Fruit fly (Drosophila melanogaster) whole organism, adult: ENCODE measurements around the gene CG31064.

ENCODE experiments used
- CG11617 ChIP-seq: fragments of 200-800 bp; sonication (Bioruptor generic); optimal IDR thresholded peaks from 2 replicates; lab custom pipeline; 2017; ENCODE audit warnings: mild to moderate bottlenecking, missing biosample characterization, missing genetic modification reagents, missing genetic modification characterization
- CG12768 ChIP-seq: fragments of 200-800 bp; sonication (Bioruptor generic); optimal IDR thresholded peaks from 2 replicates; lab custom pipeline; 2017; ENCODE audit warnings: missing biosample characterization, missing genetic modification characterization, mild to moderate bottlenecking, moderate library complexity, missing genetic modification reagents
- CG14711 ChIP-seq: fragments of 200-800 bp; sonication (Bioruptor generic); optimal IDR thresholded peaks from 2 replicates; lab custom pipeline; 2018; ENCODE audit warnings: missing biosample characterization, mild to moderate bottlenecking, missing genetic modification characterization, moderate library complexity
- CG1620 ChIP-seq: fragments of 200-800 bp; sonication (Bioruptor generic); optimal IDR thresholded peaks from 2 replicates; lab custom pipeline; 2016; ENCODE audit warnings: missing biosample characterization, missing genetic modification characterization
- CG33017 ChIP-seq: fragments of 200-800 bp; sonication (Bioruptor generic); optimal IDR thresholded peaks from 2 replicates; lab custom pipeline; 2018; ENCODE audit warnings: missing biosample characterization, mild to moderate bottlenecking, missing genetic modification characterization, moderate library complexity
- CG5204 ChIP-seq: fragments of 200-800 bp; sonication (Bioruptor generic); optimal IDR thresholded peaks from 2 replicates; lab custom pipeline; 2016; ENCODE audit warnings: missing biosample characterization, missing genetic modification characterization
- CG7045 ChIP-seq: fragments of 200-800 bp; sonication (Bioruptor generic); optimal IDR thresholded peaks from 2 replicates; lab custom pipeline; 2017; ENCODE audit warnings: missing biosample characterization, mild to moderate bottlenecking, missing genetic modification characterization
- CG7101 ChIP-seq: fragments of 200-800 bp; sonication (Bioruptor generic); optimal IDR thresholded peaks from 2 replicates; lab custom pipeline; 2018; ENCODE audit warnings: missing biosample characterization, mild to moderate bottlenecking, missing genetic modification characterization, moderate library complexity
- Clk ChIP-seq: fragments of 200-800 bp; sonication (Bioruptor generic); optimal IDR thresholded peaks from 2 replicates; lab custom pipeline; 2017; ENCODE audit warnings: missing biosample characterization, missing genetic modification characterization
- Crg-1 ChIP-seq: fragments of 200-800 bp; sonication (Bioruptor generic); optimal IDR thresholded peaks from 2 replicates; lab custom pipeline; 2016; ENCODE audit warnings: missing biosample characterization, missing genetic modification characterization
- Hr96 ChIP-seq: fragments of 200-800 bp; sonication (Bioruptor generic); optimal IDR thresholded peaks from 2 replicates; lab custom pipeline; 2016; ENCODE audit warnings: missing biosample characterization, missing genetic modification characterization
- Mnt ChIP-seq: fragments of 200-800 bp; sonication (Bioruptor generic); optimal IDR thresholded peaks from 2 replicates; lab custom pipeline; 2016; ENCODE audit warnings: missing biosample characterization, mild to moderate bottlenecking, missing genetic modification characterization
- bab1 ChIP-seq: fragments of 200-800 bp; sonication (Bioruptor generic); optimal IDR thresholded peaks from 3 replicates; lab custom pipeline; 2019; ENCODE audit warnings: missing biosample characterization, mild to moderate bottlenecking, missing genetic modification characterization, moderate library complexity
- cic ChIP-seq: fragments of 200-800 bp; sonication (Bioruptor generic); optimal IDR thresholded peaks from 2 replicates; lab custom pipeline; 2017; ENCODE audit warnings: missing biosample characterization, mild to moderate bottlenecking, missing genetic modification characterization, moderate library complexity
- cnc ChIP-seq, 2 experiments: fragments of >200 bp; optimal IDR thresholded peaks; 2 replicates each; lab custom pipeline; 2017
- kay ChIP-seq: fragments of 200-800 bp; sonication (Bioruptor generic); peaks from one replicate; lab custom pipeline; 2016; ENCODE audit warnings: missing biosample characterization, missing genetic modification characterization, borderline replicate concordance
- ovo ChIP-seq: fragments of 200-800 bp; sonication (Bioruptor generic); optimal IDR thresholded peaks from 2 replicates; lab custom pipeline; 2016; ENCODE audit warnings: missing biosample characterization, missing genetic modification characterization
- pad ChIP-seq: fragments of 200-800 bp; sonication (Bioruptor generic); optimal IDR thresholded peaks from 3 replicates; lab custom pipeline; 2017; ENCODE audit warnings: missing biosample characterization, missing genetic modification characterization, mild to moderate bottlenecking, moderate library complexity, missing genetic modification reagents
- tj ChIP-seq: fragments of 200-800 bp; sonication (Bioruptor generic); optimal IDR thresholded peaks from 3 replicates; lab custom pipeline; 2017; ENCODE audit warnings: missing biosample characterization, mild to moderate bottlenecking, missing genetic modification characterization, moderate library complexity
- toe ChIP-seq: fragments of 200-800 bp; sonication (Bioruptor generic); optimal IDR thresholded peaks from 2 replicates; lab custom pipeline; 2016; ENCODE audit warnings: missing biosample characterization, missing genetic modification characterization

The CG31064 gene

dm6 chr3R:27244742-27245400 is 6.0 kb upstream of the CG31064 start, which contains the start of gene CG18766:
Gene CG18766, minus strand, starts transcription at chr3R:27245249.
- TF ChIP-seq tj (no peak), CG33017 (tag; lab: Kevin White, UChicago) (no peak), CG14711 (tag; lab: Kevin White, UChicago) (no peak), CG7101 (tag; lab: Kevin White, UChicago) (no peak), Clk (GFP tag; lab: Kevin White, UChicago) (no peak), Hr96 (peak; percentile 31), CG12768 (peak; percentile 30), bab1 (GFP tag; lab: Kevin White, UChicago) (no peak), CG7045 (no peak), kay (no peak), ovo (GFP tag; lab: Kevin White, UChicago) (peak; percentile 57), CG1620 (peak; percentile 36), CG11617 (GFP tag; lab: Kevin White, UChicago) (no peak), Mnt (GFP tag; lab: Kevin White, UChicago) (peak; percentile 35), toe (GFP tag; lab: Kevin White, UChicago) (no peak), pad (peak; percentile 30), cnc (optimal IDR thresholded peaks at IDR 0.05; lab: Kevin White, UChicago) (no peak), CG5204 (GFP tag; lab: Kevin White, UChicago) (no peak), cic (peak; percentile 60), Crg-1 (no peak)

dm6 chr3R:27244412-27244741 is 5.5 kb upstream of the CG31064 start:
- no peak for TF ChIP-seq CG1620
- peak; percentile 18 for TF ChIP-seq pad
- no peak for TF ChIP-seq CG7045
- TF ChIP-seq ovo (GFP tag; lab: Kevin White, UChicago) = peak; percentile 91
- no peak for TF ChIP-seq bab1 (GFP tag; lab: Kevin White, UChicago)
- TF ChIP-seq CG14711 (tag; lab: Kevin White, UChicago) = no peak

- TF ChIP-seq Crg-1 (no peak), CG12768 (no peak), CG7101 (tag; lab: Kevin White, UChicago) (no peak), kay (no peak), bab1 (GFP tag; lab: Kevin White, UChicago) (no peak), ovo (GFP tag; lab: Kevin White, UChicago) (no peak), Clk (GFP tag; lab: Kevin White, UChicago) (no peak), CG33017 (tag; lab: Kevin White, UChicago) (no peak), CG14711 (tag; lab: Kevin White, UChicago) (no peak), toe (GFP tag; lab: Kevin White, UChicago) (no peak), pad (no peak), cic (no peak)
These were observed 2.1 kb upstream of the CG31064 start, which contains the start of gene CG17991 for dm6 chr3R:27240967-27241366. Gene CG17991, plus strand, starts transcription at chr3R:27241267.

dm6 chr3R:27237980-27238379 is 905 bp downstream of the CG31064 start:
- TF ChIP-seq CG33017 (tag; lab: Kevin White, UChicago) (no peak), CG7101 (tag; lab: Kevin White, UChicago) (no peak), CG14711 (tag; lab: Kevin White, UChicago) (no peak), Crg-1 (no peak), toe (GFP tag; lab: Kevin White, UChicago) (no peak), cnc (optimal IDR thresholded peaks at IDR 0.05; lab: Kevin White, UChicago) (no peak), CG12768 (no peak), ovo (GFP tag; lab: Kevin White, UChicago) (no peak), CG5204 (GFP tag; lab: Kevin White, UChicago) (no peak), Hr96 (no peak)

dm6 chr3R:27233398-27233797 is 5.5 kb downstream of the CG31064 start, which contains the start of gene CG31068:
Gene CG31068, plus strand, starts transcription at chr3R:27233698.
- TF ChIP-seq Mnt (GFP tag; lab: Kevin White, UChicago) (no peak), Clk (GFP tag; lab: Kevin White, UChicago) (no peak), bab1 (GFP tag; lab: Kevin White, UChicago) (no peak), CG1620 (no peak), pad (no peak), kay (no peak)

dm6 chr3R:27229368-27229767 is 9.5 kb downstream of the CG31064 start, which contains the start of gene CG42814:
Gene CG42814, minus strand, starts transcription at chr3R:27229468.
- no peak for TF ChIP-seq CG12768
- TF ChIP-seq CG1620 = no peak
- TF ChIP-seq bab1 (GFP tag; lab: Kevin White, UChicago) = no peak
- TF ChIP-seq ovo (GFP tag; lab: Kevin White, UChicago) = no peak
- no peak for TF ChIP-seq Clk (GFP tag; lab: Kevin White, UChicago)
- TF ChIP-seq Crg-1 = no peak
- no peak for TF ChIP-seq CG11617 (GFP tag; lab: Kevin White, UChicago)
- no peak for TF ChIP-seq toe (GFP tag; lab: Kevin White, UChicago)
- no peak for TF ChIP-seq CG5204 (GFP tag; lab: Kevin White, UChicago)
- no peak for TF ChIP-seq kay
- TF ChIP-seq CG7045 = no peak
- TF ChIP-seq CG33017 (tag; lab: Kevin White, UChicago) = no peak
- TF ChIP-seq cic = no peak
- TF ChIP-seq cnc (optimal IDR thresholded peaks at IDR 0.05; lab: Kevin White, UChicago) = no peak
- TF ChIP-seq tj = no peak
- TF ChIP-seq pad = no peak

- TF ChIP-seq cnc (optimal IDR thresholded peaks at IDR 0.05; lab: Kevin White, UChicago) (no peak), bab1 (GFP tag; lab: Kevin White, UChicago) (peak; percentile 82), Mnt (GFP tag; lab: Kevin White, UChicago) (no peak), cic (no peak), CG33017 (tag; lab: Kevin White, UChicago) (no peak), CG14711 (tag; lab: Kevin White, UChicago) (peak; percentile 11), Clk (GFP tag; lab: Kevin White, UChicago) (no peak), pad (no peak), ovo (GFP tag; lab: Kevin White, UChicago) (no peak), CG11617 (GFP tag; lab: Kevin White, UChicago) (no peak)
These were observed 10.5 kb downstream of the CG31064 start, which contains the start of gene CG42813 for dm6 chr3R:27228342-27228741. Gene CG42813, minus strand, starts transcription at chr3R:27228561.
